Worm (Caenorhabditis elegans) whole organism, early embryonic: Measurements from ENCODE around the gene F18A12.7.

Source experiments
- B0310.2 ChIP-seq: sonication (generic microtip); optimal IDR thresholded peaks from 2 replicates; lab custom pipeline; 2016; ENCODE audit warnings: mild to moderate bottlenecking, missing genetic modification characterization, missing compliant biosample characterization
- F13C5.2 ChIP-seq: sonication (generic microtip); optimal IDR thresholded peaks from 2 replicates; lab custom pipeline; 2017; ENCODE audit warnings: mild to moderate bottlenecking, missing genetic modification characterization, inconsistent platforms, missing compliant biosample characterization
- ama-1 ChIP-seq: fragments of 150-350 bp; optimal IDR thresholded peaks from 2 replicates; lab custom pipeline; 2014
- ceh-36 ChIP-seq: sonication (generic microtip); optimal IDR thresholded peaks from 2 replicates; lab custom pipeline; 2016; ENCODE audit warnings: missing genetic modification characterization, inconsistent platforms, missing compliant biosample characterization
- ets-7 ChIP-seq: sonication (generic microtip); optimal IDR thresholded peaks from 2 replicates; lab custom pipeline; 2016; ENCODE audit warnings: missing genotype, missing genetic modification characterization, missing compliant biosample characterization
- flt-1 ChIP-seq: fragments of 200-800 bp; sonication (Bioruptor generic); IDR thresholded peaks from 2 replicates; pipeline ENCODE4 v1.3.6; 2022; ENCODE audit warnings: missing genetic modification characterization, missing compliant biosample characterization
- hmbx-1 ChIP-seq: sonication (generic microtip); optimal IDR thresholded peaks from 2 replicates; lab custom pipeline; 2016; ENCODE audit warnings: mild to moderate bottlenecking, missing genetic modification characterization, missing compliant biosample characterization
- hnd-1 ChIP-seq: sonication (generic microtip); optimal IDR thresholded peaks from 2 replicates; lab custom pipeline; 2016; ENCODE audit warnings: missing genetic modification characterization, missing compliant biosample characterization
- pes-1 ChIP-seq: fragments of 200-800 bp; sonication (Bioruptor generic); IDR thresholded peaks from 2 replicates; pipeline ENCODE4 v1.3.6; 2022; ENCODE audit warnings: missing genetic modification reagents, missing genetic modification characterization, missing compliant biosample characterization
- sea-1 ChIP-seq: fragments of 200-800 bp; sonication (Bioruptor generic); conservative IDR thresholded peaks from 2 replicates; pipeline ENCODE4 v1.3.6; 2022; ENCODE audit warnings: missing genetic modification characterization, missing compliant biosample characterization
- tbx-37 ChIP-seq: fragments of 200-800 bp; sonication (Bioruptor generic); conservative IDR thresholded peaks from 2 replicates; pipeline ENCODE4 v1.3.6; 2022; ENCODE audit warnings: missing genetic modification reagents, missing genetic modification characterization, missing compliant biosample characterization

DNA sequence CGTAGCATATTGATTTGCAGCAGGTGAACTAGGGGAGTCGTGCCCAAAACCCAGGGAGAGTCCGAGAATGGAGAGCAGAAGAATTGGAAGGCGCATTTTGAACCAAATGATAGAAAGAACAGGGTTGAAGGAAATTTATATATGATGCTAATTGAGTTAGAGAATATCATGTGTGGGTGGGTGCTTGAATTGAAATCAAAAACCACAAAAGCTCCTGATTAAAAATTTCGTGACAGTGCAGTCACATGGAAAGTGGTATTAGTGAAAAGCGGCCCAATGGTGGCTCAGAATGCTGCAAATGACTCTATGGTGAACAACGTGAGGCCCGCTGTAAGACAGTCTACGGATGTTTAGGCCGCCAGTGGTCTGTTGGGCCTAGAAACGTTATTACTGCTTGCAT is 47.3 kb upstream of the F18A12.7 start, which contains the start of gene C16C8.8:
- TF ChIP-seq ama-1 (no peak), hmbx-1 (no peak), flt-1 (no peak), tbx-37 (GFP tag; lab: Robert Waterston, UW) (no peak), F13C5.2 (tag; lab: Kevin White, UChicago) (no peak), B0310.2 (tag; lab: Kevin White, UChicago) (no peak), hnd-1 (tag; lab: Kevin White, UChicago) (no peak), pes-1 (GFP tag; lab: Robert Waterston, UW) (no peak), sea-1 (GFP tag; lab: Robert Waterston, UW) (no peak), ceh-36 (tag; lab: Kevin White, UChicago) (no peak), ets-7 (no peak)
